Worm (Caenorhabditis elegans): ENCODE measurements around the gene daf-15.

DNA sequence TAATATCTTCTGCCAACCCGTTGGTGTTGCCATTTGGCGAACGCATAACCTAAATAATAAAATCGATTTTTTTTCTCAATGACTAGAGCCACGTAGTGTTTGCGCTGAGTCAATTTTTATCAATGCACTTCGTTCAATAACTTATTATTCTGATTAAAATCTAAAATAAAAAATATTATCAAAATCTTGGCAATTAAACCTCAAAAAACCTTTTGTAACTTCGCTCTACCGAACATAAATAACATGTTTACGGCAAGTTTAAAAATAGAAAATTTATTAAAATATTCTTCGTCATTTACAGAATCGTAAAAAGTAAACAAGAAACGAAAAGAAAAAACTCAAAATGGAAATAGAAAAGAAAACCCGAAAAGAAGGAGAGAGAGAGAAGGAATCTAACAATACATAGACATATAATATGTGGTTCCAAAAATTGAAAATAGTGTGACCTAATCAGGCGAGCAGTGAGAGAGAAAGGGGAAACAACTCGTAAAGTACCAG lies 42.9 kb upstream of the daf-15 start, which contains the start of gene pigc-1:
- TF ChIP-seq Y22D7AL.16 (tag; optimal IDR thresholded peaks at IDR 0.05) (no peak), pax-1 (tag; optimal IDR thresholded peaks at IDR 0.05) (no peak), elt-2 (tag; optimal IDR thresholded peaks at IDR 0.05) (no peak), syd-9 (tag; optimal IDR thresholded peaks at IDR 0.05) (no peak)
